Worm (Caenorhabditis elegans) whole organism, young adult: ENCODE results near the gene ZK742.6.

Experiments used
- ceh-100 ChIP-seq: fragments of 200-800 bp; sonication (Bioruptor generic); IDR thresholded peaks from 2 replicates; pipeline ENCODE4 v1.3.6; 2022; ENCODE audit warnings: missing genetic modification reagents, missing genetic modification characterization, missing compliant biosample characterization
- let-526 ChIP-seq: fragments of 200-800 bp; sonication (Bioruptor generic); IDR thresholded peaks from 2 replicates; pipeline ENCODE4 v1.3.6; 2022; ENCODE audit warnings: missing genetic modification reagents, missing genetic modification characterization, missing compliant biosample characterization
- mcd-1 ChIP-seq: fragments of 200-800 bp; sonication (Bioruptor generic); IDR thresholded peaks from 2 replicates; pipeline ENCODE4 v1.3.6; 2022; ENCODE audit warnings: missing genetic modification reagents, missing genetic modification characterization, missing compliant biosample characterization
- mel-28 ChIP-seq: sonication (generic microtip); optimal IDR thresholded peaks from 2 replicates; lab custom pipeline; 2016; ENCODE audit warnings: borderline replicate concordance, mild to moderate bottlenecking, missing genetic modification characterization, missing compliant biosample characterization
- nhr-179 ChIP-seq: sonication (generic microtip); optimal IDR thresholded peaks from 2 replicates; lab custom pipeline; 2016; ENCODE audit warnings: mild to moderate bottlenecking, missing genetic modification characterization, missing compliant biosample characterization
- pha-4 ChIP-seq: fragments of 150-350 bp; sonication (generic microtip); optimal IDR thresholded peaks from 2 replicates; lab custom pipeline; 2014; ENCODE audit warnings: missing biosample characterization, missing genetic modification reagents, missing genetic modification characterization
- snpc-4 ChIP-seq, 5 experiments: fragments of 150-350 bp in 1 of 5; sonication (generic microtip) in 4 of 5; optimal IDR thresholded peaks; 2 replicates each; lab custom pipeline; 2014 to 2018; ENCODE audit warnings: missing genetic modification characterization in 5 of 5, missing biosample characterization in 3 of 5, antibody characterized with exemption in 2 of 5, mild to moderate bottlenecking in 2 of 5, missing compliant biosample characterization in 2 of 5, missing genotype in 2 of 5, moderate library complexity in 2 of 5, missing genetic modification reagents in 1 of 5
- tbx-9 ChIP-seq: sonication (generic microtip); optimal IDR thresholded peaks from 2 replicates; lab custom pipeline; 2016; ENCODE audit warnings: borderline replicate concordance, missing genetic modification characterization, inconsistent platforms, missing compliant biosample characterization

DNA sequence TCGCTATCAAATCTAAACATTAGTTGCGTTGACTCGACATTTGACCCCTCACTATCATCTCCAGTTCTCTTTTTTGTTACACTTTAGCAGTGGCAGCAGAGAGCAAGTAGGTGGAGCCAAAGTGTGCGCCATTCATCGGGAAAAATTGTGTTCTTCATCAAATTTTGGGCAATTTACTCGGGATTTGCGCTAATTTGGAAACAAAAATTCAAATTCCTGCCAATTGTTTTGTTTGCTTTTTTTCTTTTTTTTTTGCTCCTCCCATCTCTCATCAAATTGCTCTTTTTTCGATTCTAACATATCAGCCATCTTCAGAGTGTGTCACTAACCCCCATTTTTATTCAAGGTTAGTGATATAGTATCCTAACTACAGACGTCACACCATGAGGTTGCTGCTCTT, 12.2 kb upstream of the ZK742.6 start, which contains the start of gene mig-6:
- TF ChIP-seq mcd-1 (no peak), tbx-9 (tag; lab: Kevin White, UChicago) (no peak), ceh-100 (GFP tag; lab: Robert Waterston, UW) (no peak), let-526 (GFP tag; lab: Robert Waterston, UW) (no peak), pha-4 (tag; lab: Kevin White, UChicago) (no peak), mel-28 (tag; lab: Kevin White, UChicago) (no peak), snpc-4 (GFP tag; optimal IDR thresholded peaks at IDR 0.05; lab: Kevin White, UChicago) (no peak), snpc-4 (tag; optimal IDR thresholded peaks at IDR 0.05; lab: Kevin White, UChicago) (no peak), nhr-179 (tag; lab: Kevin White, UChicago) (no peak)
